Fruit fly (Drosophila melanogaster): Measurements from ENCODE around the gene CG3062.

- TF ChIP-seq dmrt99B (tag; optimal IDR thresholded peaks at IDR 0.05) = no peak
- TF ChIP-seq Sin3A (optimal IDR thresholded peaks at IDR 0.05) = no peak
- no peak for TF ChIP-seq CG33213 (GFP tag; optimal IDR thresholded peaks at IDR 0.05)
- TF ChIP-seq hkb (optimal IDR thresholded peaks at IDR 0.05) = no peak
- no peak for TF ChIP-seq hkb (GFP tag; IDR thresholded peaks at IDR 0.05)
- no peak for TF ChIP-seq Atf3 (GFP tag; optimal IDR thresholded peaks at IDR 0.05)
- TF ChIP-seq bowl (GFP tag; IDR thresholded peaks at IDR 0.05) = no peak
Observed at dm6 chrX:4654397-4654796, 9.7 kb upstream of the CG3062 start, which contains the start of gene CG15473.

Measured in whole organism, embryonic.